Worm (Caenorhabditis elegans) whole organism, midembryonic: ENCODE measurements around the gene srw-87.

Source experiments
- T22C8.4 ChIP-seq: fragments of 200-800 bp; sonication (Bioruptor generic); IDR thresholded peaks from 2 replicates; pipeline ENCODE4 v1.3.6; 2022; ENCODE audit warnings: missing genetic modification characterization, missing compliant biosample characterization
- cog-1 ChIP-seq: sonication (generic microtip); optimal IDR thresholded peaks from 2 replicates; lab custom pipeline; 2016; ENCODE audit warnings: missing genetic modification characterization, missing compliant biosample characterization
- flt-1 ChIP-seq: fragments of 200-800 bp; sonication (Bioruptor generic); IDR thresholded peaks from 2 replicates; pipeline ENCODE4 v1.3.6; 2022; ENCODE audit warnings: missing genetic modification characterization, missing compliant biosample characterization
- klf-2 ChIP-seq: fragments of 200-800 bp; sonication (Bioruptor generic); conservative IDR thresholded peaks from 2 replicates; pipeline ENCODE4 v1.3.6; 2022; ENCODE audit warnings: missing genetic modification reagents, missing genetic modification characterization, missing compliant biosample characterization
- med-1 ChIP-seq: sonication (generic microtip); optimal IDR thresholded peaks from 2 replicates; lab custom pipeline; 2017; ENCODE audit warnings: missing genetic modification characterization, mild to moderate bottlenecking, missing compliant biosample characterization, antibody characterized with exemption, missing genetic modification reagents; ENCODE audit not compliant: insufficient read depth
- ref-1 ChIP-seq: fragments of 200-800 bp; sonication (Bioruptor generic); conservative IDR thresholded peaks from 2 replicates; pipeline ENCODE4 v1.3.6; 2022; ENCODE audit warnings: missing genetic modification reagents, missing genetic modification characterization, missing compliant biosample characterization
- tab-1 ChIP-seq: fragments of 200-800 bp; sonication (Bioruptor generic); IDR thresholded peaks from 2 replicates; pipeline ENCODE4 v1.3.6; 2022; ENCODE audit warnings: missing genetic modification characterization, missing compliant biosample characterization
- ztf-23 ChIP-seq: fragments of 200-800 bp; sonication (Bioruptor generic); IDR thresholded peaks from 2 replicates; pipeline ENCODE4 v1.3.6; 2022; ENCODE audit warnings: missing genetic modification reagents, missing genetic modification characterization, missing compliant biosample characterization
- ztf-29 ChIP-seq: fragments of 200-800 bp; sonication (Bioruptor generic); IDR thresholded peaks from 2 replicates; pipeline ENCODE4 v1.3.6; 2022; ENCODE audit warnings: missing genetic modification reagents, missing genetic modification characterization, missing compliant biosample characterization

- no peak for TF ChIP-seq ref-1 (GFP tag; lab: Robert Waterston, UW)
- no peak for TF ChIP-seq cog-1
- TF ChIP-seq flt-1 (GFP tag; lab: Robert Waterston, UW) = no peak
- no peak for TF ChIP-seq ztf-23 (GFP tag; lab: Robert Waterston, UW)
- TF ChIP-seq T22C8.4 (GFP tag; lab: Robert Waterston, UW) = peak; percentile 53; the same call in 1 of the 2 replicates
- TF ChIP-seq klf-2 = no peak
- TF ChIP-seq ztf-29 (GFP tag; lab: Robert Waterston, UW) = no peak
- no peak for TF ChIP-seq med-1 (GFP tag; lab: Kevin White, UChicago)
- no peak for TF ChIP-seq tab-1 (GFP tag; lab: Robert Waterston, UW)
Observed at ce11 chrV:16368143-16368542, 31.7 kb downstream of the srw-87 start.
